Fruit fly (Drosophila melanogaster) whole organism: ENCODE measurements around the gene pnt.

ENCODE experiments used
- CG8478 ChIP-seq: fragments of >200 bp; optimal IDR thresholded peaks from 2 replicates; lab custom pipeline; 2018; ENCODE audit warnings: inconsistent platforms
- psq ChIP-seq: fragments of >200 bp; optimal IDR thresholded peaks from 2 replicates; lab custom pipeline; 2017
- usp ChIP-seq: fragments of >200 bp; optimal IDR thresholded peaks from 2 replicates; lab custom pipeline; 2017; ENCODE audit warnings: missing biosample characterization, missing genetic modification characterization, mixed read lengths

DNA sequence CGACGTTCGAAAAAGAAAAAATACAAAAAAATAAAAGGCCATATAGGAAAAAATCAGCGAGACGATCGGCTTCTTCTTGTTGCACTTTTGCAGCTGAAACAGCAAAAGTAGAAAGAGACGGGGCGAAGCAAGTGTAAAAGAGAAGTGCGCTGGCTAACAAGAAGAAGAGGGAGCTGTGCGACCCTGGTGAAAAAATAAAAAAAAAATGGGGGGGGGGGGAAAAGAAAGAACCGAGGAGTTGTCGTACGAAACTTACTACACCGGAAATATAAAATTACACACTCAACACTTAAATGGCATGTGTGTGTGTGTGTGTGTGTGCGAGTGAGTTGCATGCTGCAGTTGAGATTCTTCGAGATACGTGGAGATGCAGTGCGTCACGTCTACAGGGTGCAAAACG lies 27.0 kb downstream of the pnt start:
- TF ChIP-seq psq (lab: Kevin White, UChicago) (no peak), usp (GFP tag; lab: Kevin White, UChicago) (no peak), CG8478 (lab: Kevin White, UChicago) (no peak)
